Worm (Caenorhabditis elegans) whole organism, mixed stage, embryonic: ENCODE data around the gene popl-1.

Experiments used
- M03D4.4 ChIP-seq: sonication (generic microtip); optimal IDR thresholded peaks from 2 replicates; lab custom pipeline; 2017; ENCODE audit warnings: mild to moderate bottlenecking, missing genetic modification characterization, missing compliant biosample characterization
- bed-3 ChIP-seq: fragments of 200-800 bp; sonication (Bioruptor generic); optimal IDR thresholded peaks from 3 replicates; lab custom pipeline; 2018; ENCODE audit warnings: mild to moderate bottlenecking, missing genetic modification characterization, moderate library complexity, missing compliant biosample characterization
- blmp-1 ChIP-seq: fragments of 150-350 bp; optimal IDR thresholded peaks from 2 replicates; lab custom pipeline; 2014; ENCODE audit warnings: missing biosample characterization, missing genetic modification characterization
- ceh-39 ChIP-seq: fragments of 150-350 bp; optimal IDR thresholded peaks from 2 replicates; lab custom pipeline; 2014; ENCODE audit warnings: missing biosample characterization, missing genetic modification characterization
- ceh-43 ChIP-seq: fragments of 200-800 bp; sonication (Bioruptor generic); optimal IDR thresholded peaks from 2 replicates; lab custom pipeline; 2018; ENCODE audit warnings: mild to moderate bottlenecking, missing genetic modification characterization, moderate library complexity, missing compliant biosample characterization
- ceh-83 ChIP-seq: fragments of 200-800 bp; sonication (Bioruptor generic); optimal IDR thresholded peaks from 2 replicates; lab custom pipeline; 2018; ENCODE audit warnings: mild to moderate bottlenecking, missing genetic modification characterization, missing compliant biosample characterization
- ces-1 ChIP-seq: fragments of 150-350 bp; optimal IDR thresholded peaks from 2 replicates; lab custom pipeline; 2014; ENCODE audit warnings: missing biosample characterization, missing genetic modification reagents, missing genetic modification characterization
- cnd-1 ChIP-seq: fragments of 200-800 bp; sonication (Bioruptor generic); optimal IDR thresholded peaks from 2 replicates; lab custom pipeline; 2018; ENCODE audit warnings: mild to moderate bottlenecking, missing genetic modification characterization, missing compliant biosample characterization
- elt-1 ChIP-seq: sonication (generic microtip); optimal IDR thresholded peaks from 2 replicates; lab custom pipeline; 2017; ENCODE audit warnings: missing genetic modification characterization, mild to moderate bottlenecking, missing compliant biosample characterization, antibody characterized with exemption, moderate library complexity, borderline replicate concordance; ENCODE audit not compliant: insufficient read depth
- elt-3 ChIP-seq: fragments of 150-350 bp; optimal IDR thresholded peaks from 2 replicates; lab custom pipeline; 2014; ENCODE audit warnings: missing biosample characterization, missing genetic modification characterization
- flh-1 ChIP-seq: fragments of 200-800 bp; sonication (Bioruptor generic); optimal IDR thresholded peaks from 2 replicates; lab custom pipeline; 2018; ENCODE audit warnings: mild to moderate bottlenecking, missing genetic modification characterization, moderate library complexity, missing compliant biosample characterization
- ham-2 ChIP-seq: fragments of 200-800 bp; sonication (Bioruptor generic); optimal IDR thresholded peaks from 2 replicates; lab custom pipeline; 2018; ENCODE audit warnings: mild to moderate bottlenecking, missing genetic modification characterization, missing compliant biosample characterization
- hlh-1 ChIP-seq: fragments of 150-350 bp; optimal IDR thresholded peaks from 2 replicates; lab custom pipeline; 2014; ENCODE audit warnings: missing biosample characterization, missing genetic modification reagents, missing genetic modification characterization
- lin-13 ChIP-seq: fragments of 150-350 bp; optimal IDR thresholded peaks from 2 replicates; lab custom pipeline; 2014; ENCODE audit warnings: missing biosample characterization, missing genetic modification characterization
- lsy-2 ChIP-seq: fragments of 150-350 bp; optimal IDR thresholded peaks from 2 replicates; lab custom pipeline; 2014; ENCODE audit warnings: missing biosample characterization, missing genetic modification characterization
- mls-2 ChIP-seq: sonication (generic microtip); optimal IDR thresholded peaks from 2 replicates; lab custom pipeline; 2016; ENCODE audit warnings: mild to moderate bottlenecking, missing genetic modification characterization, moderate library complexity, missing compliant biosample characterization
- nhr-12 ChIP-seq: fragments of 150-350 bp; optimal IDR thresholded peaks from 2 replicates; lab custom pipeline; 2014; ENCODE audit warnings: missing biosample characterization, missing genetic modification characterization
- nhr-2 ChIP-seq: fragments of 150-350 bp; optimal IDR thresholded peaks from 2 replicates; lab custom pipeline; 2014; ENCODE audit warnings: missing biosample characterization, missing genetic modification characterization
- nhr-237 ChIP-seq: fragments of 150-350 bp; optimal IDR thresholded peaks from 2 replicates; lab custom pipeline; 2014; ENCODE audit warnings: missing biosample characterization, missing genetic modification characterization
- nhr-28 ChIP-seq: fragments of 150-350 bp; optimal IDR thresholded peaks from 2 replicates; lab custom pipeline; 2014; ENCODE audit warnings: missing biosample characterization, missing genetic modification characterization
- nhr-76 ChIP-seq: sonication (generic microtip); optimal IDR thresholded peaks from 2 replicates; lab custom pipeline; 2017; ENCODE audit warnings: missing biosample characterization, missing genetic modification characterization
- pha-4 ChIP-seq: fragments of 150-350 bp; optimal IDR thresholded peaks from 2 replicates; lab custom pipeline; 2018; ENCODE audit warnings: missing biosample characterization, missing genetic modification reagents, missing genetic modification characterization
- snpc-4 ChIP-seq: fragments of 150-350 bp; optimal IDR thresholded peaks from 2 replicates; lab custom pipeline; 2014; ENCODE audit warnings: missing biosample characterization, missing genetic modification characterization
- sptf-1 ChIP-seq: sonication (generic microtip); optimal IDR thresholded peaks from 2 replicates; lab custom pipeline; 2017; ENCODE audit warnings: mild to moderate bottlenecking, missing genetic modification characterization, moderate library complexity, missing compliant biosample characterization
- tbx-8 ChIP-seq: fragments of 200-800 bp; sonication (Bioruptor generic); optimal IDR thresholded peaks from 2 replicates; lab custom pipeline; 2018; ENCODE audit warnings: mild to moderate bottlenecking, missing genetic modification characterization, moderate library complexity, missing compliant biosample characterization
- unc-120 ChIP-seq: sonication (generic microtip); optimal IDR thresholded peaks from 2 replicates; lab custom pipeline; 2017; ENCODE audit warnings: missing genetic modification characterization, missing compliant biosample characterization; ENCODE audit not compliant: poor library complexity, severe bottlenecking
- unc-39 ChIP-seq: fragments of 150-350 bp; optimal IDR thresholded peaks from 2 replicates; lab custom pipeline; 2014; ENCODE audit warnings: missing biosample characterization, missing genetic modification characterization
- zip-8 ChIP-seq: fragments of 150-350 bp; optimal IDR thresholded peaks from 2 replicates; lab custom pipeline; 2014; ENCODE audit warnings: missing biosample characterization, missing genetic modification characterization
- ztf-11 ChIP-seq: fragments of 150-350 bp; optimal IDR thresholded peaks from 2 replicates; lab custom pipeline; 2014; ENCODE audit warnings: missing biosample characterization, missing genetic modification characterization

The popl-1 gene

ce11 chrIII:6444335-6444734 is 13.6 kb upstream of the popl-1 start, which contains the start of gene C05D11.13:
Gene C05D11.13, minus strand, starts transcription at chrIII:6444586.
- peak; percentile 43 for TF ChIP-seq lsy-2 (tag; lab: Kevin White, UChicago)
- no peak for TF ChIP-seq blmp-1 (tag; lab: Kevin White, UChicago)
- peak; percentile 17 for TF ChIP-seq M03D4.4
- no peak for TF ChIP-seq ces-1 (GFP tag; lab: Kevin White, UChicago)
- TF ChIP-seq unc-39, result no peak
- peak; percentile 10 for TF ChIP-seq ham-2
- peak; percentile 3 for TF ChIP-seq mls-2
- TF ChIP-seq nhr-28 (tag; lab: Kevin White, UChicago), result no peak
- no peak for TF ChIP-seq bed-3
- TF ChIP-seq snpc-4 (tag; lab: Kevin White, UChicago), result no peak
- TF ChIP-seq nhr-12, result no peak
- TF ChIP-seq zip-8 (tag; lab: Kevin White, UChicago), result no peak
- peak; percentile 68 for TF ChIP-seq pha-4 (tag; lab: Kevin White, UChicago)
- TF ChIP-seq unc-120 (tag; lab: Kevin White, UChicago), result peak; percentile 37

ce11 chrIII:6442305-6443125 is 11.8 kb upstream of the popl-1 start, which contains the start of gene mel-32:
Gene mel-32, minus strand, starts transcription at chrIII:6443000.
- TF ChIP-seq bed-3, result no peak
- TF ChIP-seq elt-1 (tag; lab: Kevin White, UChicago), result no peak
- TF ChIP-seq ceh-39 (tag; lab: Kevin White, UChicago), result no peak

- no peak for TF ChIP-seq elt-1 (tag; lab: Kevin White, UChicago)
- no peak for TF ChIP-seq flh-1 (GFP tag; lab: Kevin White, UChicago)
- TF ChIP-seq blmp-1 (tag; lab: Kevin White, UChicago), result no peak
- TF ChIP-seq sptf-1 (tag; lab: Kevin White, UChicago), result no peak
- no peak for TF ChIP-seq nhr-237 (tag; lab: Kevin White, UChicago)
- no peak for TF ChIP-seq hlh-1
- TF ChIP-seq mls-2, result no peak
- TF ChIP-seq nhr-76 (tag; lab: Kevin White, UChicago), result no peak
- no peak for TF ChIP-seq elt-3 (tag; lab: Kevin White, UChicago)
- TF ChIP-seq nhr-2 (tag; lab: Kevin White, UChicago), result no peak
- TF ChIP-seq unc-120 (tag; lab: Kevin White, UChicago), result no peak
- no peak for TF ChIP-seq ceh-43
These were observed 9.1 kb upstream of the popl-1 start for ce11 chrIII:6439854-6440253.

ce11 chrIII:6436308-6436707 is 5.6 kb upstream of the popl-1 start, which contains the start of gene C05D11.1:
Gene C05D11.1, plus strand, starts transcription at chrIII:6436608.
- TF ChIP-seq nhr-2 (tag; lab: Kevin White, UChicago) (no peak), hlh-1 (no peak), tbx-8 (GFP tag; lab: Kevin White, UChicago) (no peak), pha-4 (tag; lab: Kevin White, UChicago) (no peak), nhr-28 (tag; lab: Kevin White, UChicago) (no peak), elt-3 (tag; lab: Kevin White, UChicago) (no peak), unc-39 (no peak), ceh-83 (GFP tag; lab: Kevin White, UChicago) (no peak), nhr-237 (tag; lab: Kevin White, UChicago) (no peak)

- TF ChIP-seq unc-120 (tag; lab: Kevin White, UChicago) (no peak), bed-3 (no peak), flh-1 (GFP tag; lab: Kevin White, UChicago) (no peak), mls-2 (no peak), ham-2 (no peak), snpc-4 (tag; lab: Kevin White, UChicago) (no peak), ceh-39 (tag; lab: Kevin White, UChicago) (no peak), M03D4.4 (no peak), hlh-1 (no peak), elt-3 (tag; lab: Kevin White, UChicago) (no peak), ztf-11 (tag; lab: Kevin White, UChicago) (no peak), ceh-43 (no peak), ceh-83 (GFP tag; lab: Kevin White, UChicago) (no peak), lin-13 (tag; lab: Kevin White, UChicago) (no peak), cnd-1 (no peak)
These were observed 2.2 kb upstream of the popl-1 start, which contains the start of gene vps-16 for ce11 chrIII:6432939-6433338. Gene vps-16, plus strand, starts transcription at chrIII:6433239.
